Fruit fly (Drosophila melanogaster): ENCODE measurements around the gene Ipk2.

The Ipk2 gene

DNA sequence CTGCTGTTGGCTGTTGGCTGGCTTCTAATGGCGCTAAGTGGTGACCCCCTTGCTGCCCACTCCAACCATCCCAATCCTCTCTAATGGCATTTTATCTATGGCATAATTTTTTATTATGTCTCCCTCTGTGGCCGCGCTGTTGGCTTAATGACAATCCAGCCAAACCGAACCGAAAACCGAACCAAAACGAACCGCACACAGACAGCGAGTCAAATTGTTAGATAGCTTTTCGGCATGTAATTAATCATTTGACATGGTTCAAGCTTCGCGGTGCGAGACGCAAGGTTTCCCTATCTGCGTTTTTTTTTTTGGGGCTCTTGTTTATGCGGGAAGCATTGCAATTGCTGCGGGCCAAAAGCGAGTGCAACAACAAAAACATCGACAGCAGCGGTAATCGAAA, 46.4 kb downstream of the Ipk2 start:
- TF ChIP-seq chinmo (GFP tag; IDR thresholded peaks at IDR 0.05; ENCODE audit: partially characterized antibody) (0 out of 4 replicates have a peak, but pooled peaks have one; percentile 36), Mrtf (GFP tag; IDR thresholded peaks at IDR 0.05) (no peak), crol (GFP tag; IDR thresholded peaks at IDR 0.05) (peak; percentile 5; the same call in 1 of the 2 replicates), oc (tag; optimal IDR thresholded peaks at IDR 0.05) (peak; percentile 7), sd (tag; optimal IDR thresholded peaks at IDR 0.05) (no peak), gcm (GFP tag; optimal IDR thresholded peaks at IDR 0.05) (peak; percentile 50), lab (GFP tag; optimal IDR thresholded peaks at IDR 0.05) (peak; percentile 57), sqz (GFP tag; optimal IDR thresholded peaks at IDR 0.05) (peak; percentile 44), Deaf1 (tag; optimal IDR thresholded peaks at IDR 0.05) (peak; percentile 74)

dm6 chr2L:526924-527307, 47.1 kb downstream of the Ipk2 start:
- TF ChIP-seq CG12391 (tag; optimal IDR thresholded peaks at IDR 0.05) (peak; percentile 2), CG15696 (tag; optimal IDR thresholded peaks at IDR 0.05) (no peak), CG12299 (tag; optimal IDR thresholded peaks at IDR 0.05) (no peak), CG12071 (GFP tag; optimal IDR thresholded peaks at IDR 0.05) (no peak), NfI (GFP tag; optimal IDR thresholded peaks at IDR 0.05) (no peak), p53 (GFP tag; optimal IDR thresholded peaks at IDR 0.05) (no peak), Ets65A (GFP tag) (peak; percentile 22), Spps (tag; optimal IDR thresholded peaks at IDR 0.05) (no peak), GATAe (GFP tag; conservative IDR thresholded peaks at IDR 0.05) (no peak), mirr (GFP tag; optimal IDR thresholded peaks at IDR 0.05) (no peak), sob (GFP tag; IDR thresholded peaks at IDR 0.05) (no peak), lab (GFP tag; optimal IDR thresholded peaks at IDR 0.05) (peak; percentile 11), CG32532 (GFP tag; IDR thresholded peaks at IDR 0.05) (no peak), gem (tag; optimal IDR thresholded peaks at IDR 0.05) (peak; percentile 44), HLH54F (GFP tag; optimal IDR thresholded peaks at IDR 0.05) (no peak), Bdp1 (GFP tag; optimal IDR thresholded peaks at IDR 0.05) (no peak), Neu2 (GFP tag; optimal IDR thresholded peaks at IDR 0.05; ENCODE audit: borderline replicate concordance) (no peak), Asciz (GFP tag; optimal IDR thresholded peaks at IDR 0.05) (no peak), otp (GFP tag; IDR thresholded peaks at IDR 0.05) (no peak), CG8924 (tag; optimal IDR thresholded peaks at IDR 0.05) (no peak), slou (GFP tag; optimal IDR thresholded peaks at IDR 0.05) (no peak), CG2120 (GFP tag; optimal IDR thresholded peaks at IDR 0.05) (peak; percentile 33), CG10431 (GFP tag; optimal IDR thresholded peaks at IDR 0.05) (no peak), CG9727 (GFP tag; optimal IDR thresholded peaks at IDR 0.05) (no peak), pan (optimal IDR thresholded peaks at IDR 0.05) (no peak), pan (GFP tag; optimal IDR thresholded peaks at IDR 0.05 in 1 of 2, IDR thresholded peaks at IDR 0.05 in 1 of 2) (no peak), slbo (GFP tag; IDR thresholded peaks at IDR 0.05) (no peak), CG9817 (tag; optimal IDR thresholded peaks at IDR 0.05) (no peak), C15 (GFP tag; IDR thresholded peaks at IDR 0.05) (no peak), Camta (GFP tag; optimal IDR thresholded peaks at IDR 0.05) (no peak), luna (GFP tag; optimal IDR thresholded peaks at IDR 0.05) (no peak), crol (GFP tag; IDR thresholded peaks at IDR 0.05) (no peak), CG9215 (GFP tag; IDR thresholded peaks at IDR 0.05) (no peak), Sry-β (GFP tag; optimal IDR thresholded peaks at IDR 0.05) (no peak), CG10147 (GFP tag; optimal IDR thresholded peaks at IDR 0.05) (no peak), CG17612 (GFP tag; IDR thresholded peaks at IDR 0.05) (no peak), vvl (GFP tag; IDR thresholded peaks at IDR 0.05) (no peak), Nf-YB (GFP tag; optimal IDR thresholded peaks at IDR 0.05) (no peak), CG1832 (GFP tag; optimal IDR thresholded peaks at IDR 0.05) (no peak), CG12155 (GFP tag; optimal IDR thresholded peaks at IDR 0.05) (no peak), CG18599 (GFP tag; optimal IDR thresholded peaks at IDR 0.05) (peak; percentile 25), CG18764 (GFP tag; optimal IDR thresholded peaks at IDR 0.05) (no peak), phol (tag; optimal IDR thresholded peaks at IDR 0.05) (no peak)

All from whole organism, embryonic.